Worm (Caenorhabditis elegans): ENCODE data around the gene srw-20.

The srw-20 gene

DNA sequence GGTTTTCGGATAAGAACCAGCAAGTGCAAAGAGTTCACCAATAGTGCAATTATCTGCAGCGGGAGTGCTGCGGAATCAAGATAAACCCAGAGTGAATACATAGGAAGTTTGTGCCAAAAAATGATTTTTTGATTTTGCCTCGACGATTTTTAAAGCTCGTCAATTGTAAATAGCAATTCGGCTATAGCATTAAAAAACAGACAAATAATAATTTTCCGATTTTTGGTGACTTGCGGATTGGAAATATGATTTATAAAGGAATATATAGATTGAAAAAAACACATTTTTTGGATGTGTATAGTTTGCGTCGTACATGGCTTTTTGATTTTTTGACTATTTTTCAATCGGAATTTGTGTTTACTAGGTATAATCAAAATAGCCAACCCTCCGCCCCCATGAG is at the start of gene srw-20:
Gene srw-20, minus strand, starts transcription at position 101 of the 400 bp plus-strand sequence.
- no peak for TF ChIP-seq ceh-45 (GFP tag; IDR thresholded peaks at IDR 0.05)
- TF ChIP-seq C08G9.2 (tag; optimal IDR thresholded peaks at IDR 0.05) = no peak
- TF ChIP-seq elt-4 (tag; optimal IDR thresholded peaks at IDR 0.05) = no peak
- no peak for TF ChIP-seq T23F11.4 (GFP tag; optimal IDR thresholded peaks at IDR 0.05)
- TF ChIP-seq ceh-22 (tag; optimal IDR thresholded peaks at IDR 0.05) = no peak
- TF ChIP-seq sox-4 (tag; optimal IDR thresholded peaks at IDR 0.05) = no peak
- TF ChIP-seq syd-9 (tag; optimal IDR thresholded peaks at IDR 0.05) = no peak
- no peak for TF ChIP-seq F13H6.1 (tag; optimal IDR thresholded peaks at IDR 0.05)
- TF ChIP-seq pha-2 (tag; optimal IDR thresholded peaks at IDR 0.05) = no peak
- TF ChIP-seq lim-6 (tag; optimal IDR thresholded peaks at IDR 0.05) = no peak
- TF ChIP-seq npax-4 (tag; optimal IDR thresholded peaks at IDR 0.05) = no peak
- no peak for TF ChIP-seq K02D7.2 (tag; optimal IDR thresholded peaks at IDR 0.05)
- TF ChIP-seq pha-4 (tag; optimal IDR thresholded peaks at IDR 0.05) = no peak
- TF ChIP-seq ceh-48 (tag; optimal IDR thresholded peaks at IDR 0.05) = no peak

DNA sequence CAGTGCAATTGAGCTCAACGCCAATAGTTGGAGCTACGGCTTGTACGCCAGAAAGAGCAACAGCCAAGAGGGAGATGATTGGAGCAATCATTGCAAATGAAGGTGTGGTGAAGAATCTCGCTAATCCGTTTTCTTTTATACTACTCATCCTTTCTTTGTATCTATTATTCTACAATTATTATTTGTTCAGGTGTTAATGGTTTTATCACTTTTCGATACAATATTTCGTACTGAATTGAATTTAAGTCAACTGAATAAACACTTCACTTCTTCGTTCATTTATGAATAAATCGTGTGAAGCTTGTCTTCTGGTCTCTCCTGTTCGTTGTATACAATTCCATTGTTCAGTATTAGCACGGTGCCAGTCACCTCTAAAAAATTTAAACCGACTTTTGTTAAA is 28.6 kb upstream of the srw-20 start, which contains the start of gene ZK218.11:
Gene ZK218.11, minus strand, starts transcription at position 101 of the 400 bp plus-strand sequence.
- TF ChIP-seq zip-5 (tag; optimal IDR thresholded peaks at IDR 0.05) = no peak
- TF ChIP-seq ahr-1 (tag; optimal IDR thresholded peaks at IDR 0.05) = no peak
- no peak for TF ChIP-seq unc-55 (GFP tag; optimal IDR thresholded peaks at IDR 0.05)
- TF ChIP-seq mec-3 (tag; optimal IDR thresholded peaks at IDR 0.05; ENCODE audit: borderline replicate concordance) = no peak
- TF ChIP-seq ceh-19 (GFP tag; optimal IDR thresholded peaks at IDR 0.05) = no peak
- TF ChIP-seq sox-4 (tag; optimal IDR thresholded peaks at IDR 0.05) = no peak

DNA sequence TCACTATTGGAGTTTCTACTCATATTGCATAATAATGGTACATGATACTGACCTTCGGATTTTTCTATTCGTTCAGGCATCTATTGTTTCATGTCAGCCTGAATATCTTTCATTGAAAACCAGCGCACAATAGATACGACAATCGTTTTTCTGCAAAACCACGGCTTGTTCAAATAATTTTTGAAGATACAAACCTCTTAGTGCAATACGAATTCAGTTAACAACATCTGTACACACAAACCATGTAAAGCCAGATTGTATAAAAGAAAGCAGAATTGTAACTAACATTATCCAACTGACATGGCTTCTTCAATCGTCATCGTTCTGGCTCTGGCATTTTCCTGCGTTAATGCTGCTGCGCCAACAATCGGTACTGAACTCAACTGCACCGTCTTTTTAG is 25.8 kb upstream of the srw-20 start, which contains the start of gene ZK218.7:
Gene ZK218.7, plus strand, starts transcription at position 301 of the 400 bp plus-strand sequence.
- TF ChIP-seq hlh-8 (tag; optimal IDR thresholded peaks at IDR 0.05) (no peak), ref-2 (tag; optimal IDR thresholded peaks at IDR 0.05) (no peak), ceh-18 (tag; optimal IDR thresholded peaks at IDR 0.05) (no peak), che-1 (tag; optimal IDR thresholded peaks at IDR 0.05) (no peak), pag-3 (tag; optimal IDR thresholded peaks at IDR 0.05; ENCODE audit: borderline replicate concordance) (no peak), T23F11.4 (GFP tag; optimal IDR thresholded peaks at IDR 0.05) (no peak), C08G9.2 (tag; optimal IDR thresholded peaks at IDR 0.05) (no peak), hlh-13 (GFP tag; optimal IDR thresholded peaks at IDR 0.05) (no peak), ceh-45 (GFP tag; IDR thresholded peaks at IDR 0.05) (no peak), pros-1 (tag; optimal IDR thresholded peaks at IDR 0.05) (no peak), sox-4 (tag; optimal IDR thresholded peaks at IDR 0.05) (no peak), sox-2 (GFP tag; IDR thresholded peaks at IDR 0.05) (no peak), fkh-6 (tag; optimal IDR thresholded peaks at IDR 0.05) (no peak), ttx-3 (tag; optimal IDR thresholded peaks at IDR 0.05) (no peak), ceh-2 (tag; optimal IDR thresholded peaks at IDR 0.05) (no peak)

DNA sequence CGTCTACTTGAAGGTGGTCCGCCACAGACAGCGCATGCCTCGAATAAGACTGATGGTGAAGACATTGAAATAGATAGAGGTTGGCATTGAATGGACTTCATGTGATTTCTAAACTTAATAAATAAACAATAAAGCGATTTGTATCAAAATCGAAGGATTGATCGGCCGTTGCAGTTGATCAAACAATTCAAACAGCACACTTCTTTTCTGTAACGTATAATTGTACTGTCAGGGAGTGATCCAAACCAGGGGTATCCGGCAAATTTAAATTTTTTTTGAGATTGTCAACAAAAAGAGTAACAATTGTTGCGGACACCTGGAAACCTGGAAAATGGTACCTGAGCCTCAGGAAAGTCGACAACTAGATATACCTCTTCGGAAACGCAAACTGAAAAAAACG is 24.8 kb upstream of the srw-20 start, which contains the start of gene nhr-248:
Gene nhr-248, minus strand, starts transcription at position 101 of the 400 bp plus-strand sequence.
- TF ChIP-seq elt-2 (tag; optimal IDR thresholded peaks at IDR 0.05) = no peak
- no peak for TF ChIP-seq ref-2 (tag; optimal IDR thresholded peaks at IDR 0.05)
- no peak for TF ChIP-seq mec-3 (tag; optimal IDR thresholded peaks at IDR 0.05; ENCODE audit: borderline replicate concordance)
- no peak for TF ChIP-seq tbx-2 (tag; optimal IDR thresholded peaks at IDR 0.05)
- TF ChIP-seq ceh-48 (tag; optimal IDR thresholded peaks at IDR 0.05) = no peak
- TF ChIP-seq gmeb-2 (tag; optimal IDR thresholded peaks at IDR 0.05) = no peak
- no peak for TF ChIP-seq ceh-19 (GFP tag; optimal IDR thresholded peaks at IDR 0.05)
- no peak for TF ChIP-seq pha-2 (tag; optimal IDR thresholded peaks at IDR 0.05)
- TF ChIP-seq pros-1 (tag; optimal IDR thresholded peaks at IDR 0.05) = no peak
- TF ChIP-seq ets-4 (tag; optimal IDR thresholded peaks at IDR 0.05) = no peak
- no peak for TF ChIP-seq ahr-1 (tag; optimal IDR thresholded peaks at IDR 0.05)
- no peak for TF ChIP-seq fax-1 (tag; optimal IDR thresholded peaks at IDR 0.05)

DNA sequence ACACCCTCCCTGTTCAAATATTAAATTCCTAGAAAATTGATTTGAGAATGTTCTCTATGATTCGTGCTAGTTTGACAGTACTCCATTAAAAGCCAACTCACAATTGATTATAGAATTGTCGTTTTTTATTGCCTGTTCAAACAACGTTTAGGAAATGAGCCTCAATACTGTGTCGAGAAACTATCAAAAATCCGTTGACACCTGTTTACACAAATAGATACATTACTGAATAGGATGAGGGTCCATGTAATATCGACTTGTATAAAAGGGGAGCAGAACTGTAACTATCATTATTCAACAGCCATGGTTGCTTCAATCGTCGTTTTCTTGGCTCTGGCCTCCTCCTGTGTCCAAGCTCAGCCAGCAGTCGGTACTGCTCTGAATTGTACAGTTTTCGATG is 21.1 kb upstream of the srw-20 start, which contains the start of gene ZK218.5:
Gene ZK218.5, plus strand, starts transcription at position 301 of the 400 bp plus-strand sequence.
- no peak for TF ChIP-seq gmeb-2 (tag; optimal IDR thresholded peaks at IDR 0.05)
